Worm (Caenorhabditis elegans) whole organism, L3 larva: ENCODE measurements around the gene F40D4.17.

Experiments used
- R02D3.7 ChIP-seq: fragments of 150-350 bp; optimal IDR thresholded peaks from 2 replicates; lab custom pipeline; 2014; ENCODE audit warnings: missing biosample characterization, missing genetic modification characterization
- ZK546.5 ChIP-seq: sonication (generic microtip); optimal IDR thresholded peaks from 2 replicates; lab custom pipeline; 2017; ENCODE audit warnings: missing biosample characterization, missing genetic modification characterization
- aly-2 ChIP-seq: fragments of 150-350 bp; optimal IDR thresholded peaks from 2 replicates; lab custom pipeline; 2014; ENCODE audit warnings: missing biosample characterization, missing genetic modification characterization
- ama-1 ChIP-seq: fragments of 150-350 bp; optimal IDR thresholded peaks from 2 replicates; lab custom pipeline; 2018
- ceh-16 ChIP-seq: sonication (generic microtip); optimal IDR thresholded peaks from 2 replicates; lab custom pipeline; 2017; ENCODE audit warnings: missing biosample characterization, missing genetic modification characterization
- ceh-28 ChIP-seq: fragments of 150-350 bp; optimal IDR thresholded peaks from 2 replicates; lab custom pipeline; 2014; ENCODE audit warnings: missing biosample characterization, missing genetic modification reagents, missing genetic modification characterization
- ceh-82 ChIP-seq: fragments of 150-350 bp; optimal IDR thresholded peaks from 2 replicates; lab custom pipeline; 2014; ENCODE audit warnings: missing biosample characterization, missing genetic modification characterization
- ceh-9 ChIP-seq: sonication (generic microtip); optimal IDR thresholded peaks from 2 replicates; lab custom pipeline; 2018; ENCODE audit warnings: missing biosample characterization, missing genetic modification characterization
- daf-12 ChIP-seq: fragments of 150-350 bp; optimal IDR thresholded peaks from 2 replicates; lab custom pipeline; 2014; ENCODE audit warnings: missing biosample characterization, missing genetic modification reagents, missing genetic modification characterization
- egl-27 ChIP-seq: sonication (generic microtip); optimal IDR thresholded peaks from 4 replicates; lab custom pipeline; 2017; ENCODE audit warnings: missing biosample characterization, missing genetic modification reagents, missing genetic modification characterization
- elt-1 ChIP-seq: fragments of 150-350 bp; optimal IDR thresholded peaks from 2 replicates; lab custom pipeline; 2014; ENCODE audit warnings: missing biosample characterization, missing genetic modification characterization
- elt-2 ChIP-seq: sonication (generic microtip); optimal IDR thresholded peaks from 2 replicates; lab custom pipeline; 2016; ENCODE audit warnings: missing genetic modification reagents, mild to moderate bottlenecking, missing genetic modification characterization, missing compliant biosample characterization
- elt-3 ChIP-seq, 3 experiments: fragments of 150-350 bp in 1 of 3; sonication (generic microtip) in 2 of 3; optimal IDR thresholded peaks; 2 replicates in 2 of 3; 4 replicates in 1 of 3; lab custom pipeline; 2014 to 2017; ENCODE audit warnings: missing biosample characterization in 3 of 3, missing genetic modification characterization in 3 of 3
- fkh-10 ChIP-seq: sonication (generic microtip); optimal IDR thresholded peaks from 2 replicates; lab custom pipeline; 2017; ENCODE audit warnings: missing biosample characterization, missing genetic modification reagents, missing genetic modification characterization
- fos-1 ChIP-seq: fragments of 150-350 bp; optimal IDR thresholded peaks from 2 replicates; lab custom pipeline; 2014; ENCODE audit warnings: missing biosample characterization, missing genetic modification characterization
- hmg-11 ChIP-seq: sonication (generic microtip); optimal IDR thresholded peaks from 2 replicates; lab custom pipeline; 2016; ENCODE audit warnings: missing genetic modification characterization, missing compliant biosample characterization
- lin-15B ChIP-seq: fragments of 150-350 bp; optimal IDR thresholded peaks from 2 replicates; lab custom pipeline; 2014; ENCODE audit warnings: missing biosample characterization, missing genetic modification characterization
- nfya-1 ChIP-seq: sonication (generic microtip); optimal IDR thresholded peaks from 2 replicates; lab custom pipeline; 2017; ENCODE audit warnings: missing genetic modification characterization, mild to moderate bottlenecking, missing compliant biosample characterization, antibody characterized with exemption, moderate library complexity; ENCODE audit not compliant: insufficient read depth
- nhr-11 ChIP-seq: fragments of 150-350 bp; optimal IDR thresholded peaks from 2 replicates; lab custom pipeline; 2014; ENCODE audit warnings: missing biosample characterization, missing genetic modification characterization
- nhr-23 ChIP-seq: fragments of 150-350 bp; optimal IDR thresholded peaks from 2 replicates; lab custom pipeline; 2014; ENCODE audit warnings: missing biosample characterization, missing genetic modification reagents, missing genetic modification characterization
- nhr-237 ChIP-seq: fragments of 150-350 bp; optimal IDR thresholded peaks from 2 replicates; lab custom pipeline; 2014; ENCODE audit warnings: missing biosample characterization, missing genetic modification characterization
- nhr-25 ChIP-seq: sonication (generic microtip); optimal IDR thresholded peaks from 2 replicates; lab custom pipeline; 2017; ENCODE audit warnings: missing biosample characterization, missing genetic modification characterization
- nhr-28 ChIP-seq: fragments of 150-350 bp; optimal IDR thresholded peaks from 2 replicates; lab custom pipeline; 2014; ENCODE audit warnings: missing biosample characterization, missing genetic modification characterization
- nhr-43 ChIP-seq: sonication (generic microtip); optimal IDR thresholded peaks from 2 replicates; lab custom pipeline; 2016; ENCODE audit warnings: mild to moderate bottlenecking, missing genetic modification characterization, missing compliant biosample characterization; ENCODE audit not compliant: poor library complexity, severe bottlenecking
- nhr-67 ChIP-seq: fragments of 150-350 bp; optimal IDR thresholded peaks from 2 replicates; lab custom pipeline; 2014; ENCODE audit warnings: missing biosample characterization, missing genetic modification characterization
- pha-4 ChIP-seq: fragments of 150-350 bp; optimal IDR thresholded peaks from 2 replicates; lab custom pipeline; 2014; ENCODE audit warnings: missing biosample characterization, missing genetic modification reagents, missing genetic modification characterization
- sea-2 ChIP-seq: fragments of 150-350 bp; sonication (generic microtip); optimal IDR thresholded peaks from 4 replicates; lab custom pipeline; 2014; ENCODE audit warnings: missing biosample characterization, missing genetic modification reagents, missing genetic modification characterization
- skn-1 ChIP-seq: fragments of 150-350 bp; optimal IDR thresholded peaks from 2 replicates; lab custom pipeline; 2014; ENCODE audit warnings: missing biosample characterization, missing genetic modification characterization
- snpc-4 ChIP-seq: fragments of 150-350 bp; optimal IDR thresholded peaks from 2 replicates; lab custom pipeline; 2014; ENCODE audit warnings: missing biosample characterization, missing genetic modification characterization
- tbx-2 ChIP-seq: sonication (generic microtip); optimal IDR thresholded peaks from 2 replicates; lab custom pipeline; 2016; ENCODE audit warnings: mild to moderate bottlenecking, missing genetic modification characterization, missing compliant biosample characterization
- unc-39 ChIP-seq: sonication (generic microtip); optimal IDR thresholded peaks from 4 replicates; lab custom pipeline; 2017; ENCODE audit warnings: missing biosample characterization, missing genetic modification characterization
- unc-62 ChIP-seq: fragments of 150-350 bp; sonication (generic microtip); optimal IDR thresholded peaks from 4 replicates; lab custom pipeline; 2014; ENCODE audit warnings: missing biosample characterization, missing genetic modification reagents, missing genetic modification characterization
- ztf-11 ChIP-seq: fragments of 150-350 bp; optimal IDR thresholded peaks from 2 replicates; lab custom pipeline; 2014; ENCODE audit warnings: missing biosample characterization, missing genetic modification characterization
- ztf-4 ChIP-seq: fragments of 150-350 bp; optimal IDR thresholded peaks from 2 replicates; lab custom pipeline; 2014; ENCODE audit warnings: missing biosample characterization, missing genetic modification characterization

Gene F40D4.17

DNA sequence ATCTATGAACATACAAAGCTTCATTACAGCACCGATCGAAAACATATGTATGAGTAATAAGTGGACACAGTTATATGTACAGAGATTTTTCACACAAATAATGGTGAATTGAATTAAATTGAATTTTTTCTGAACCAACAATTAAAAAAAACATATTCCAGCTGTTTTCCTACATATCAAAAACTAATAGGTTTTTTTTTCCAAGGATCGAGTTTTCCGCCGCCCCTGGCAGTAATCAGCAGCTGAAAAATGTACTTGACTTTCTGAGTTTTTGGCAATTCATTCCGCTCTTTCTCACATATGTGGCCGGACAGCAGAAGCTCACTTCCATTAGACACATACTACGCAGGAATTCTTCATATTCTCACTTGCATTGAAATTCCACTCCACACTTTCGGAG lies 23.2 kb upstream of the F40D4.17 start, which contains the start of gene srh-174:
srh-174 (plus strand) TSS at position 301 of the 400 bp plus-strand sequence.
- TF ChIP-seq nhr-23 (no peak), ceh-82 (tag; lab: Kevin White, UChicago) (no peak), ztf-4 (tag; lab: Kevin White, UChicago) (no peak), ceh-28 (tag; lab: Kevin White, UChicago) (no peak), R02D3.7 (tag; lab: Kevin White, UChicago) (no peak), nhr-28 (tag; lab: Kevin White, UChicago) (no peak), daf-12 (tag; lab: Kevin White, UChicago) (no peak), sea-2 (GFP tag; lab: Kevin White, UChicago) (no peak), ceh-16 (no peak), nhr-43 (tag; lab: Kevin White, UChicago) (no peak), fos-1 (tag; lab: Kevin White, UChicago) (no peak), lin-15B (tag; lab: Kevin White, UChicago) (no peak), elt-1 (tag; lab: Kevin White, UChicago) (no peak), hmg-11 (no peak), unc-39 (no peak), egl-27 (no peak)

DNA sequence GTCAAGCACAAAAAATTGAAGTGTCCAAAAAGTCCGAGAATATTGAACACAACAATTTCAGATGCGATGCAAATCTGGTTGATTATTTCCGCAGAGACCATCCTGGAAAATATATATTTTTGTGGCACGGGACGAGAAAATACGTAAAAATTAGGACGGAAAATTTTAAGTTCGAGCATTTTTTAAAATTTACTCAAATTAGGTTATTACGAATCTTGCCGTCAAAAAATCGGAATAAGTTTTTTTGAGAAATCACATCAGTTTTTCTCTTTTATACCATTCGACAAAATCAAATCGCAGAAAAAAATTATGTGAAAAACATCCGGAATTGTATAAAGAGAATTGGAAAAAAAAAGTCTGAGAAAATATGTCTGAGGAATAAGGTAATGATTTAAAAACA lies 22.7 kb upstream of the F40D4.17 start, which contains the start of gene srsx-1:
srsx-1 (minus strand) TSS at position 101 of the 400 bp plus-strand sequence.
- TF ChIP-seq daf-12 (tag; lab: Kevin White, UChicago) (no peak), snpc-4 (tag; lab: Kevin White, UChicago) (no peak), ztf-11 (tag; lab: Kevin White, UChicago) (no peak), lin-15B (tag; lab: Kevin White, UChicago) (no peak), ceh-9 (tag; lab: Kevin White, UChicago) (no peak), ceh-28 (tag; lab: Kevin White, UChicago) (no peak), R02D3.7 (tag; lab: Kevin White, UChicago) (no peak), elt-2 (tag; lab: Kevin White, UChicago) (no peak), nhr-237 (tag; lab: Kevin White, UChicago) (no peak), nhr-43 (tag; lab: Kevin White, UChicago) (no peak)

DNA sequence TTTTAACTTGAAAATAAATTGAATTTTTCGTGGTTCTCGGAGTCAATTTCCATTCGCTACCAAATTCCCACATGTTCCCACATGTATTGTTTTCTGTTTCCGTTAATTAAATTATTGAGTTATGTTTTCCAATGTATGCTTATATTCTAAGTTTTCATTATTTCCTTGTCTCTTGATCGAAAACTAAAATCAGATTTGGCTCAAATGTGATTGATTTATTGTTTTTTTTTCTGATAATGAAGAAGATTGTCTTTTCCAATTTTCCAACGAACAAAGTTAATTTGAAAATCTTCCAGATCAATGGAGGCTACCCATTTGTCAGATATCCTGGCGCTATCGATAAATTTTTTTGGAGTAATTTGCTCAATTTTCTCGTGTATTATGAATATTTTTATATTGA lies 18.5 kb upstream of the F40D4.17 start, which contains the start of gene srbc-25:
srbc-25 (plus strand) TSS at position 301 of the 400 bp plus-strand sequence.
- no peak for TF ChIP-seq lin-15B (tag; lab: Kevin White, UChicago)
- no peak for TF ChIP-seq fos-1 (tag; lab: Kevin White, UChicago)
- TF ChIP-seq skn-1 (tag; lab: Kevin White, UChicago): no peak
- TF ChIP-seq sea-2 (GFP tag; lab: Kevin White, UChicago): no peak
- no peak for TF ChIP-seq ceh-82 (tag; lab: Kevin White, UChicago)
- TF ChIP-seq egl-27: no peak
- no peak for TF ChIP-seq ceh-9 (tag; lab: Kevin White, UChicago)
- no peak for TF ChIP-seq nhr-237 (tag; lab: Kevin White, UChicago)
- TF ChIP-seq nfya-1: no peak
- TF ChIP-seq ztf-4 (tag; lab: Kevin White, UChicago): no peak
- TF ChIP-seq daf-12 (tag; lab: Kevin White, UChicago): no peak
- no peak for TF ChIP-seq unc-62 (GFP tag; lab: Kevin White, UChicago)
- TF ChIP-seq nhr-11 (tag; lab: Kevin White, UChicago): no peak
- no peak for TF ChIP-seq elt-2 (tag; lab: Kevin White, UChicago)
- TF ChIP-seq fkh-10 (GFP tag; lab: Kevin White, UChicago): no peak
- no peak for TF ChIP-seq elt-3 (tag; optimal IDR thresholded peaks at IDR 0.05; lab: Kevin White, UChicago)
- TF ChIP-seq aly-2 (tag; lab: Kevin White, UChicago): no peak
- TF ChIP-seq unc-39: no peak
- TF ChIP-seq pha-4 (tag; lab: Kevin White, UChicago): no peak
- no peak for TF ChIP-seq tbx-2 (tag; lab: Kevin White, UChicago)

DNA sequence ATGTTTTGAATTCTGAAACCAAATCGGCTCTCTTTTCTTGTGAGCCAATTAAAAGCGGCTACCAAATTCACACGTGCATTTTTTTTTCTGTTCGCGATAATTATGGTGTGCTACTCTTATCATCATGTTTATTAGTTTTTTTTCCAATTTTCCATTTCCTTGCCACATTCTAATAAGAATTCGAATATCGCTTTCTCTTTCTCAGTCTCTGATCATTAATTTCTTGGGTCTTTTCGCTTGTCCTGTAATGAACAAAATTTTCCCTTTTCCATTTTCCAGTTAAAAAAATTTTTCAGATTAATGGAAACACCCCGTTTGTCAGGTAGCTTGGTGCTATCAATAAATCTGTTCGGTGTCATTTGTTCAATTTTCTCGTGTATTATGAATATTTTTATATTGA lies 16.3 kb upstream of the F40D4.17 start, which contains the start of gene srbc-26:
srbc-26 (plus strand) TSS at position 301 of the 400 bp plus-strand sequence.
- TF ChIP-seq nhr-67 (no peak), ceh-82 (tag; lab: Kevin White, UChicago) (no peak), ZK546.5 (tag; lab: Kevin White, UChicago) (no peak), daf-12 (tag; lab: Kevin White, UChicago) (no peak), nhr-237 (tag; lab: Kevin White, UChicago) (no peak), ama-1 (no peak), elt-1 (tag; lab: Kevin White, UChicago) (no peak), nhr-25 (tag; lab: Kevin White, UChicago) (no peak), snpc-4 (tag; lab: Kevin White, UChicago) (no peak), nhr-23 (no peak), tbx-2 (tag; lab: Kevin White, UChicago) (no peak), aly-2 (tag; lab: Kevin White, UChicago) (no peak), ceh-28 (tag; lab: Kevin White, UChicago) (no peak)
